Fruit fly (Drosophila melanogaster): ENCODE results near the gene CG32191.
A peak's percentile ranks its signal among the peaks of the same experiment; 100 is the strongest.

Gene CG32191

dm6 chr3L:17856655-17857479 is 47.9 kb upstream of the CG32191 start, which contains the start of gene CG5535 (continued):
- TF ChIP-seq CG15514 (GFP tag; optimal IDR thresholded peaks at IDR 0.05) (peak; percentile 30), Sox100B (GFP tag; optimal IDR thresholded peaks at IDR 0.05) (peak; percentile 94), GATAe (GFP tag; conservative IDR thresholded peaks at IDR 0.05) (no peak; the same call in 1 of the 2 replicates), CG12155 (GFP tag; optimal IDR thresholded peaks at IDR 0.05) (peak; percentile 61), D (optimal IDR thresholded peaks at IDR 0.05) (no peak), D (GFP tag; optimal IDR thresholded peaks at IDR 0.05) (peak; percentile 80), caup (GFP tag; optimal IDR thresholded peaks at IDR 0.05; ENCODE audit: severe bottlenecking) (peak; percentile 56), Hr51 (GFP tag; optimal IDR thresholded peaks at IDR 0.05) (peak in 1 of 2 experiments; percentile 82), Hmr (GFP tag; optimal IDR thresholded peaks at IDR 0.05) (peak; percentile 81), CG17328 (GFP tag; IDR thresholded peaks at IDR 0.05) (peak; percentile 69), CG14667 (GFP tag; IDR thresholded peaks at IDR 0.05) (peak; percentile 49), ATbp (GFP tag; optimal IDR thresholded peaks at IDR 0.05) (peak; percentile 51), C15 (GFP tag; IDR thresholded peaks at IDR 0.05) (0 out of 3 replicates have a peak, but pooled peaks have one; percentile 6), CG2129 (GFP tag; IDR thresholded peaks at IDR 0.05; ENCODE audit: partially characterized antibody) (no peak), CG13894 (tag; optimal IDR thresholded peaks at IDR 0.05) (peak; percentile 40), Ada2b (GFP tag; IDR thresholded peaks at IDR 0.05) (peak; percentile 33), CG30431 (GFP tag; optimal IDR thresholded peaks at IDR 0.05) (peak; percentile 56), yki (optimal IDR thresholded peaks at IDR 0.05) (no peak), CG12104 (GFP tag; optimal IDR thresholded peaks at IDR 0.05) (peak; percentile 78), CG14050 (GFP tag; IDR thresholded peaks at IDR 0.05) (peak; percentile 29; the same call in 2 of the 3 replicates), CG7839 (tag; optimal IDR thresholded peaks at IDR 0.05) (peak; percentile 90), CG43689 (GFP tag; IDR thresholded peaks at IDR 0.05) (0 out of 2 replicates have a peak, but pooled peaks have one; percentile 19), CG1602 (GFP tag; optimal IDR thresholded peaks at IDR 0.05) (peak; percentile 70), crol (GFP tag; IDR thresholded peaks at IDR 0.05) (peak; percentile 46), MESR4 (GFP tag; optimal IDR thresholded peaks at IDR 0.05) (peak; percentile 9), Doc3 (GFP tag; IDR thresholded peaks at IDR 0.05; ENCODE audit: partially characterized antibody) (no peak), stwl (tag; optimal IDR thresholded peaks at IDR 0.05) (peak; percentile 20), CG17361 (GFP tag; IDR thresholded peaks at IDR 0.05) (peak; percentile 99), CG3995 (GFP tag; optimal IDR thresholded peaks at IDR 0.05) (no peak), CG18599 (GFP tag; optimal IDR thresholded peaks at IDR 0.05) (peak; percentile 78), prd (optimal IDR thresholded peaks at IDR 0.05) (no peak), prd (GFP tag; IDR thresholded peaks at IDR 0.05) (peak; percentile 62), Ravus (GFP tag; IDR thresholded peaks at IDR 0.05) (peak; percentile 8; the same call in 1 of the 2 replicates), sisA (GFP tag; IDR thresholded peaks at IDR 0.05) (peak; percentile 47), eve (GFP tag; optimal IDR thresholded peaks at IDR 0.05) (no peak), CG18619 (GFP tag; optimal IDR thresholded peaks at IDR 0.05) (peak; percentile 90), pzg (GFP tag; optimal IDR thresholded peaks at IDR 0.05) (no peak), Antp (GFP tag; optimal IDR thresholded peaks at IDR 0.05) (peak; percentile 73), croc (GFP tag; conservative IDR thresholded peaks at IDR 0.05) (peak; percentile 67; the same call in 1 of the 3 replicates), nmo (GFP tag; optimal IDR thresholded peaks at IDR 0.05) (peak; percentile 92), E2f1 (GFP tag; IDR thresholded peaks at IDR 0.05) (peak; percentile 59), ci (GFP tag; IDR thresholded peaks at IDR 0.05) (peak; percentile 93), hb (GFP tag; IDR thresholded peaks at IDR 0.05; ENCODE audit: partially characterized antibody) (no peak), ken (GFP tag; IDR thresholded peaks at IDR 0.05) (peak; percentile 87), Poxn (GFP tag; IDR thresholded peaks at IDR 0.05) (no peak), slou (GFP tag; optimal IDR thresholded peaks at IDR 0.05) (peak; percentile 66), bigmax (GFP tag; optimal IDR thresholded peaks at IDR 0.05) (no peak), CG3281 (GFP tag; optimal IDR thresholded peaks at IDR 0.05) (peak; percentile 80), CG1024 (GFP tag; IDR thresholded peaks at IDR 0.05) (peak; percentile 64; the same call in 1 of the 2 replicates)

All from whole organism, embryonic.